Worm (Caenorhabditis elegans): ENCODE data around the gene Y45F10C.2.
"Not testable (repeated sequence)": the region's sequence is repeated elsewhere in the genome, so short reads cannot be mapped to it uniquely, and the experiment has no call there.

Y45F10C.2 gene

ce11 chrIV:13662570-13662969, at the start of gene Y45F10C.2:
Gene Y45F10C.2 (minus strand): TSS chrIV:13662670.
- TF ChIP-seq mbf-1 (tag; optimal IDR thresholded peaks at IDR 0.05); unc-55 (GFP tag; optimal IDR thresholded peaks at IDR 0.05); blmp-1 (tag; optimal IDR thresholded peaks at IDR 0.05; ENCODE audit: insufficient read depth): not testable (repeated sequence)

DNA sequence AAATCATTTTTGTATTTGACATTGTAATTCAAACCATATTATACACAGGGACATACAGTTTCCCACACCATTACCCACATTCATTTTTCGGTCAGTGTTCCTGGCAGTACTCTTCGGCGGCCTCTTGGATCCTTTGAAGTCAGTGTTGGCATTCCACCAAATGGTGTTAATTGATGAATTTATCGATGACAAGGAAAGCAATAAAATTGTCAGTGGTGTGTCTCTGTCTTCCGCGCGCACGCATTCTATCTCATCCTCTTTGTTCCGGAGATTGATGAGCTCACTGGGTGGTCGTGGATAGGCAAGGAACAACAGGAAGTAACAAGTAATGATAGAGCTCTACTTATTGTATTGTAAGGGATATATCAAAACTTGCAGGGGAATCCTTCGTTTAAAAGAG, 47.9 kb upstream of the Y45F10C.2 start:
- TF ChIP-seq skn-1 (tag; optimal IDR thresholded peaks at IDR 0.05) (no peak), lin-13 (GFP tag; optimal IDR thresholded peaks at IDR 0.05) (no peak), nhr-237 (tag; optimal IDR thresholded peaks at IDR 0.05) (no peak), mbf-1 (tag; optimal IDR thresholded peaks at IDR 0.05) (no peak), alr-1 (tag; optimal IDR thresholded peaks at IDR 0.05) (no peak)

DNA sequence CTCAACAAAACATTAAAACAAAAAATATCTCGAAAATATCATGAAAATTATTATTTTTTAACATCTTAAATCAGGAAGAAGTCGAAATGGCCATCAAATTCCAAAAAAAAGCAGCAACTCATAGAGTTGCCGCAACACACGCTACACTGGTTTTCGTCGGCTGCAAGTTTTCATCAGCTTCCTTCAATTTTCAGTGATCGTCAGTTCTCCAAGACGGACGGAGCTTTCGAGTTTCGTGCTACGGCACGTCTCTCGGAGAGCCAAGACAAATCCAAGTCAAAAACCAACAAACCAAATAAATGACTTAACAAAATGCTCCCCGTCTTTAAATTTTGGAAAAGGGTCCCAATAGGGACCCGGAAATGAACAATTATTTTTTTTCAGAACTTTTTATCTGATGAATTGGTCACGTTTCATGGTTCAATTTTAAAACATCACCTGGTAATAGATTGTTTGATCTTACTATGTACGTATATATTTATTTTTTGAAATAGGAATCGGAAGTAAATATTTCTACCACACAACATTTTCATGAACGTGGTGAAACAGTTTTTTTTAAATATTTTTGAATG, 46.7 kb upstream of the Y45F10C.2 start:
- no peak for TF ChIP-seq ztf-4 (tag; optimal IDR thresholded peaks at IDR 0.05)
- no peak for TF ChIP-seq mbf-1 (tag; optimal IDR thresholded peaks at IDR 0.05)

- no peak for TF ChIP-seq nhr-11 (tag; optimal IDR thresholded peaks at IDR 0.05)
- TF ChIP-seq zag-1 (tag; optimal IDR thresholded peaks at IDR 0.05), result no peak
- TF ChIP-seq C34F6.9 (tag; optimal IDR thresholded peaks at IDR 0.05), result no peak
- TF ChIP-seq unc-39 (tag; optimal IDR thresholded peaks at IDR 0.05), result no peak
- no peak for TF ChIP-seq sem-4 (tag; optimal IDR thresholded peaks at IDR 0.05)
- TF ChIP-seq F13H6.1 (tag; optimal IDR thresholded peaks at IDR 0.05), result peak; percentile 40
- TF ChIP-seq ZK546.5 (tag; optimal IDR thresholded peaks at IDR 0.05), result no peak
- no peak for TF ChIP-seq lin-13 (GFP tag; optimal IDR thresholded peaks at IDR 0.05)
- no peak for TF ChIP-seq ztf-1 (GFP tag; conservative IDR thresholded peaks at IDR 0.05)
- no peak for TF ChIP-seq ztf-4 (tag; optimal IDR thresholded peaks at IDR 0.05)
- TF ChIP-seq ceh-16 (tag; optimal IDR thresholded peaks at IDR 0.05), result no peak
- TF ChIP-seq gmeb-1 (tag; optimal IDR thresholded peaks at IDR 0.05), result peak; percentile 21
- TF ChIP-seq lsy-2 (tag; optimal IDR thresholded peaks at IDR 0.05), result no peak
- TF ChIP-seq sma-3 (GFP tag; optimal IDR thresholded peaks at IDR 0.05), result peak; percentile 8
- TF ChIP-seq crh-2 (tag; optimal IDR thresholded peaks at IDR 0.05), result peak; percentile 64
- no peak for TF ChIP-seq nhr-6 (tag; optimal IDR thresholded peaks at IDR 0.05)
- TF ChIP-seq mab-5 (tag; optimal IDR thresholded peaks at IDR 0.05), result no peak
- no peak for TF ChIP-seq alr-1 (tag; optimal IDR thresholded peaks at IDR 0.05)
- TF ChIP-seq R02D3.7 (tag; optimal IDR thresholded peaks at IDR 0.05), result no peak
- no peak for TF ChIP-seq nhr-21 (tag; optimal IDR thresholded peaks at IDR 0.05)
- no peak for TF ChIP-seq mdl-1 (tag; optimal IDR thresholded peaks at IDR 0.05)
- no peak for TF ChIP-seq ama-1 (optimal IDR thresholded peaks at IDR 0.05)
- no peak for TF ChIP-seq aly-2 (tag; optimal IDR thresholded peaks at IDR 0.05)
- TF ChIP-seq Y55F3AM.14 (GFP tag; optimal IDR thresholded peaks at IDR 0.05), result no peak
- TF ChIP-seq sma-9 (GFP tag; optimal IDR thresholded peaks at IDR 0.05), result no peak
- no peak for TF ChIP-seq sma-9 (tag; optimal IDR thresholded peaks at IDR 0.05)
- TF ChIP-seq unc-62 (GFP tag; optimal IDR thresholded peaks at IDR 0.05), result no peak
- no peak for TF ChIP-seq nhr-10 (tag; optimal IDR thresholded peaks at IDR 0.05)
- TF ChIP-seq elt-1 (tag; optimal IDR thresholded peaks at IDR 0.05), result no peak
- TF ChIP-seq unc-55 (GFP tag; optimal IDR thresholded peaks at IDR 0.05), result no peak
- no peak for TF ChIP-seq lin-39 (tag; optimal IDR thresholded peaks at IDR 0.05)
- TF ChIP-seq nhr-23 (tag; optimal IDR thresholded peaks at IDR 0.05), result no peak
- TF ChIP-seq elt-3 (tag; optimal IDR thresholded peaks at IDR 0.05), result no peak
- TF ChIP-seq ztf-11 (tag; optimal IDR thresholded peaks at IDR 0.05), result no peak
- TF ChIP-seq egl-27 (tag; optimal IDR thresholded peaks at IDR 0.05), result no peak
- peak; percentile 48 for TF ChIP-seq nhr-129 (tag; optimal IDR thresholded peaks at IDR 0.05)
- no peak for TF ChIP-seq nhr-237 (tag; optimal IDR thresholded peaks at IDR 0.05)
- TF ChIP-seq fos-1 (tag; optimal IDR thresholded peaks at IDR 0.05), result peak; percentile 60
- no peak for TF ChIP-seq nhr-25 (tag; optimal IDR thresholded peaks at IDR 0.05)
- no peak for TF ChIP-seq blmp-1 (tag; optimal IDR thresholded peaks at IDR 0.05; ENCODE audit: insufficient read depth)
- TF ChIP-seq ceh-82 (tag; optimal IDR thresholded peaks at IDR 0.05), result no peak
- TF ChIP-seq dmd-4 (tag; optimal IDR thresholded peaks at IDR 0.05), result no peak
These were observed 45.4 kb upstream of the Y45F10C.2 start for ce11 chrIV:13707894-13708293.
